Fruit fly (Drosophila melanogaster) whole organism, pupa: ENCODE data around the gene Nup154.

Source experiments
- CG14655 ChIP-seq: fragments of 200-800 bp; sonication (Bioruptor generic); optimal IDR thresholded peaks from 3 replicates; lab custom pipeline; 2017; ENCODE audit warnings: mild to moderate bottlenecking, missing biosample characterization, missing genetic modification reagents, missing genetic modification characterization
- CG34367 ChIP-seq: fragments of 200-800 bp; sonication (Bioruptor generic); optimal IDR thresholded peaks from 2 replicates; lab custom pipeline; 2018; ENCODE audit warnings: missing biosample characterization, mild to moderate bottlenecking, missing genetic modification characterization
- EcR ChIP-seq: fragments of 200-800 bp; sonication (Bioruptor generic); optimal IDR thresholded peaks from 3 replicates; lab custom pipeline; 2019; ENCODE audit warnings: missing biosample characterization, missing genetic modification characterization, mild to moderate bottlenecking, moderate library complexity, missing genetic modification reagents
- Ets98B ChIP-seq: fragments of 200-800 bp; sonication (Bioruptor generic); IDR thresholded peaks from 2 replicates; pipeline ENCODE4 v1.3.6; 2022; ENCODE audit warnings: missing biosample characterization, missing genetic modification characterization
- Pif1B ChIP-seq: fragments of 200-800 bp; sonication (Bioruptor generic); optimal IDR thresholded peaks from 3 replicates; lab custom pipeline; 2016; ENCODE audit warnings: missing biosample characterization, missing genetic modification characterization
- rn ChIP-seq: fragments of 200-800 bp; sonication (Bioruptor generic); IDR thresholded peaks from 2 replicates; pipeline ENCODE4 v1.3.6; 2022; ENCODE audit warnings: missing biosample characterization, missing genetic modification characterization

DNA sequence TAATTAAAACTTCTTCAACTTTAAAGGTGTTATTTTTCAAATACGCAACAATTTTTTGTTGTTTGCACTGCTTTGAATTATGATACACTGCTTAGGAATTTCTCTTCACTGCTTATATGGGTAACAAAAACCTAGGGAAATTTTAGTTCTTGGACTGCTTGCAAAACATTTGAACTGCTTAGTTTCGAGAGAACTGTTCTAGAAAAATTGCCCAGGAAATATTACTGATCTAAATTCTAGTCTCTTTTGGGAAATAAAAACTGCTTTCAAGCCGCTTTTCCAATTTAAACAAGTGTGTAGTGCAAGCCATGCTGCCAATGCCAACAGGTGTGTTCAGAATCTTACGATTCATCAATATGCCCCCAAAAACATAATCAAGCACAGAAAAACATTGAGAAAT is 40.1 kb upstream of the Nup154 start:
- TF ChIP-seq Pif1B (no peak), CG34367 (tag; lab: Kevin White, UChicago) (no peak), rn (no peak), EcR (GFP tag; lab: Kevin White, UChicago) (no peak), Ets98B (GFP tag; lab: Robert Waterston, UW) (no peak), CG14655 (no peak)
